Worm (Caenorhabditis elegans) whole organism, L4 larva: ENCODE results near the gene C29F5.1.

Source experiments
- D1046.2 ChIP-seq: fragments of 200-800 bp; sonication (Bioruptor generic); IDR thresholded peaks from 2 replicates; pipeline ENCODE4 v1.3.6; 2022; ENCODE audit warnings: missing genetic modification characterization, missing compliant biosample characterization
- F26F4.8 ChIP-seq: fragments of 200-800 bp; sonication (Bioruptor generic); conservative IDR thresholded peaks from 2 replicates; pipeline ENCODE4 v1.3.6; 2022; ENCODE audit warnings: missing genetic modification characterization, missing compliant biosample characterization
- F49E8.2 ChIP-seq: sonication (generic microtip); optimal IDR thresholded peaks from 2 replicates; lab custom pipeline; 2016; ENCODE audit warnings: missing compliant biosample characterization, mild to moderate bottlenecking, missing genetic modification characterization, borderline replicate concordance
- T20F7.1 ChIP-seq: fragments of 200-800 bp; sonication (Bioruptor generic); optimal IDR thresholded peaks from 2 replicates; lab custom pipeline; 2018; ENCODE audit warnings: mild to moderate bottlenecking, missing genetic modification characterization, missing compliant biosample characterization
- Y105C5A.15 ChIP-seq: fragments of 200-800 bp; sonication (Bioruptor generic); IDR thresholded peaks from 2 replicates; pipeline ENCODE4 v1.3.6; 2022; ENCODE audit warnings: missing genetic modification characterization, missing compliant biosample characterization
- Y5F2A.4 ChIP-seq: fragments of 200-800 bp; sonication (Bioruptor generic); optimal IDR thresholded peaks from 2 replicates; lab custom pipeline; 2018; ENCODE audit warnings: mild to moderate bottlenecking, missing genetic modification characterization, missing compliant biosample characterization
- Y75B8A.6 ChIP-seq: fragments of 200-800 bp; sonication (Bioruptor generic); IDR thresholded peaks from 2 replicates; pipeline ENCODE4 v1.3.6; 2022; ENCODE audit warnings: missing genetic modification reagents, missing genetic modification characterization, missing compliant biosample characterization
- ZK546.5 ChIP-seq, 2 experiments: sonication (generic microtip); optimal IDR thresholded peaks; 2 replicates each; lab custom pipeline; 2017; ENCODE audit warnings: missing biosample characterization in 2 of 2, missing genetic modification characterization in 2 of 2
- aha-1 ChIP-seq: fragments of 150-350 bp; peaks from one replicate; lab custom pipeline; 2014; ENCODE audit warnings: missing biosample characterization, missing genetic modification characterization
- arid-1 ChIP-seq: fragments of 200-800 bp; sonication (Bioruptor generic); conservative IDR thresholded peaks from 2 replicates; pipeline ENCODE4 v1.3.6; 2022; ENCODE audit warnings: missing genetic modification reagents, missing genetic modification characterization, missing compliant biosample characterization
- attf-4 ChIP-seq: sonication (generic microtip); optimal IDR thresholded peaks from 3 replicates; lab custom pipeline; 2017; ENCODE audit warnings: missing biosample characterization, missing genetic modification characterization
- ceh-20 ChIP-seq: fragments of 200-800 bp; sonication (Bioruptor generic); IDR thresholded peaks from 2 replicates; pipeline ENCODE4 v1.3.6; 2022; ENCODE audit warnings: missing genetic modification reagents, missing genetic modification characterization, missing compliant biosample characterization
- ces-1 ChIP-seq: fragments of 150-350 bp; sonication (generic microtip); optimal IDR thresholded peaks from 4 replicates; lab custom pipeline; 2014; ENCODE audit warnings: missing biosample characterization, missing genetic modification reagents, missing genetic modification characterization
- cey-2 ChIP-seq: sonication (generic microtip); optimal IDR thresholded peaks from 3 replicates; lab custom pipeline; 2017; ENCODE audit warnings: missing genetic modification characterization, mild to moderate bottlenecking, missing compliant biosample characterization, antibody characterized with exemption, borderline replicate concordance; ENCODE audit not compliant: insufficient read depth
- daf-16 ChIP-seq, 3 experiments: sonication (generic microtip); optimal IDR thresholded peaks; 2 replicates each; lab custom pipeline; 2016 to 2017; ENCODE audit warnings: missing genetic modification characterization in 3 of 3, missing genetic modification reagents in 3 of 3, mild to moderate bottlenecking in 2 of 3, missing compliant biosample characterization in 2 of 3, missing biosample characterization in 1 of 3, moderate library complexity in 1 of 3
- daf-8 ChIP-seq: fragments of 200-800 bp; sonication (Bioruptor generic); IDR thresholded peaks from 2 replicates; pipeline ENCODE4 v1.3.6; 2022; ENCODE audit warnings: missing genetic modification characterization, missing compliant biosample characterization
- dmd-9 ChIP-seq: fragments of 200-800 bp; sonication (Bioruptor generic); IDR thresholded peaks from 2 replicates; pipeline ENCODE4 v1.3.6; 2022; ENCODE audit warnings: missing genetic modification reagents, missing genetic modification characterization, missing compliant biosample characterization
- dpl-1 ChIP-seq: fragments of 150-350 bp; optimal IDR thresholded peaks from 2 replicates; lab custom pipeline; 2014; ENCODE audit warnings: missing biosample characterization, missing genetic modification reagents, missing genetic modification characterization
- duxl-1 ChIP-seq: sonication (generic microtip); optimal IDR thresholded peaks from 2 replicates; lab custom pipeline; 2016; ENCODE audit warnings: mild to moderate bottlenecking, missing genetic modification characterization, moderate library complexity, missing compliant biosample characterization; ENCODE audit not compliant: poor library complexity
- egl-27 ChIP-seq: sonication (generic microtip); optimal IDR thresholded peaks from 3 replicates; lab custom pipeline; 2017; ENCODE audit warnings: missing biosample characterization, missing genetic modification reagents, missing genetic modification characterization
- fkh-10 ChIP-seq: fragments of 150-350 bp; optimal IDR thresholded peaks from 2 replicates; lab custom pipeline; 2014; ENCODE audit warnings: missing biosample characterization, missing genetic modification reagents, missing genetic modification characterization
- fos-1 ChIP-seq: fragments of 150-350 bp; optimal IDR thresholded peaks from 2 replicates; lab custom pipeline; 2014; ENCODE audit warnings: missing biosample characterization, missing genetic modification characterization
- hmg-1.1 ChIP-seq: fragments of 200-800 bp; sonication (Bioruptor generic); IDR thresholded peaks from 2 replicates; pipeline ENCODE4 v1.3.6; 2022; ENCODE audit warnings: missing genetic modification reagents, missing genetic modification characterization, missing compliant biosample characterization
- lim-7 ChIP-seq: fragments of 200-800 bp; sonication (Bioruptor generic); IDR thresholded peaks from 2 replicates; pipeline ENCODE4 v1.3.6; 2022; ENCODE audit warnings: missing genetic modification characterization, missing compliant biosample characterization
- lin-1 ChIP-seq: fragments of 200-800 bp; sonication (Bioruptor generic); IDR thresholded peaks from 2 replicates; pipeline ENCODE4 v1.3.6; 2022; ENCODE audit warnings: missing genetic modification reagents, missing genetic modification characterization, missing compliant biosample characterization
- lin-13 ChIP-seq: fragments of 150-350 bp; optimal IDR thresholded peaks from 2 replicates; lab custom pipeline; 2014; ENCODE audit warnings: missing biosample characterization, missing genetic modification reagents, missing genetic modification characterization
- lin-29 ChIP-seq: fragments of 200-800 bp; sonication (Bioruptor generic); IDR thresholded peaks from 2 replicates; pipeline ENCODE4 v1.3.6; 2022; ENCODE audit warnings: missing genetic modification reagents, missing genetic modification characterization, missing compliant biosample characterization
- lin-38 ChIP-seq: fragments of 200-800 bp; sonication (Bioruptor generic); IDR thresholded peaks from 2 replicates; pipeline ENCODE4 v1.3.6; 2022; ENCODE audit warnings: missing genetic modification reagents, missing genetic modification characterization, missing compliant biosample characterization
- lin-39 ChIP-seq: fragments of 150-350 bp; optimal IDR thresholded peaks from 2 replicates; lab custom pipeline; 2014; ENCODE audit warnings: missing biosample characterization, missing genetic modification reagents, missing genetic modification characterization
- lir-3 ChIP-seq: sonication (generic microtip); optimal IDR thresholded peaks from 2 replicates; lab custom pipeline; 2016; ENCODE audit warnings: mild to moderate bottlenecking, missing genetic modification characterization, missing compliant biosample characterization
- mdl-1 ChIP-seq, 2 experiments: fragments of 150-350 bp in 1 of 2; sonication (generic microtip) in 1 of 2; optimal IDR thresholded peaks; 2 replicates each; lab custom pipeline; 2014 to 2017; ENCODE audit warnings: missing biosample characterization in 2 of 2, missing genetic modification characterization in 2 of 2
- mes-2 ChIP-seq: sonication (generic microtip); optimal IDR thresholded peaks from 2 replicates; lab custom pipeline; 2016; ENCODE audit warnings: missing genotype, mild to moderate bottlenecking, missing genetic modification characterization, missing compliant biosample characterization; ENCODE audit not compliant: poor library complexity, severe bottlenecking
- nhr-111 ChIP-seq: fragments of 200-800 bp; sonication (Bioruptor generic); optimal IDR thresholded peaks from 2 replicates; lab custom pipeline; 2018; ENCODE audit warnings: mild to moderate bottlenecking, missing genetic modification characterization, missing compliant biosample characterization
- nhr-28 ChIP-seq: fragments of 150-350 bp; optimal IDR thresholded peaks from 2 replicates; lab custom pipeline; 2014; ENCODE audit warnings: missing biosample characterization, missing genetic modification characterization
- nhr-41 ChIP-seq: fragments of 200-800 bp; sonication (Bioruptor generic); IDR thresholded peaks from 2 replicates; pipeline ENCODE4 v1.3.6; 2022; ENCODE audit warnings: missing genetic modification reagents, missing genetic modification characterization, missing compliant biosample characterization
- nhr-48 ChIP-seq: sonication (generic microtip); optimal IDR thresholded peaks from 2 replicates; lab custom pipeline; 2016; ENCODE audit warnings: mild to moderate bottlenecking, missing genetic modification characterization, missing compliant biosample characterization
- pha-4 ChIP-seq, 2 experiments: fragments of 150-350 bp in 1 of 2; fragments of 200-800 bp in 1 of 2; sonication (Bioruptor generic) in 1 of 2; IDR thresholded peaks in 1 of 2; optimal IDR thresholded peaks in 1 of 2; 2 replicates each; pipeline versions ENCODE4 v1.3.6 to Lab custom; 2014 to 2022; ENCODE audit warnings: missing genetic modification characterization in 2 of 2, missing genetic modification reagents in 2 of 2, missing biosample characterization in 1 of 2, missing compliant biosample characterization in 1 of 2
- php-3 ChIP-seq: fragments of 200-800 bp; sonication (Bioruptor generic); IDR thresholded peaks from 2 replicates; pipeline ENCODE4 v1.3.6; 2022; ENCODE audit warnings: missing genetic modification reagents, missing genetic modification characterization, missing compliant biosample characterization
- rbr-2 ChIP-seq: sonication (generic microtip); optimal IDR thresholded peaks from 2 replicates; lab custom pipeline; 2016; ENCODE audit warnings: missing genotype, missing genetic modification characterization, missing compliant biosample characterization
- snpc-4 ChIP-seq: fragments of 150-350 bp; optimal IDR thresholded peaks from 2 replicates; lab custom pipeline; 2014; ENCODE audit warnings: missing biosample characterization, missing genetic modification characterization
- unc-62 ChIP-seq, 3 experiments: fragments of 150-350 bp in 1 of 3; sonication (generic microtip); optimal IDR thresholded peaks in 2 of 3; peaks in 1 of 3; 1 replicate in 1 of 3; 2 replicates in 2 of 3; lab custom pipeline; 2014 to 2017; ENCODE audit warnings: missing biosample characterization in 3 of 3, missing genetic modification characterization in 3 of 3, missing genetic modification reagents in 3 of 3, missing genotype in 1 of 3
- vab-7 ChIP-seq: fragments of 200-800 bp; sonication (Bioruptor generic); IDR thresholded peaks from 2 replicates; pipeline ENCODE4 v1.3.6; 2022; ENCODE audit warnings: missing genetic modification reagents, missing genetic modification characterization, missing compliant biosample characterization
- zfp-2 ChIP-seq: sonication (generic microtip); optimal IDR thresholded peaks from 2 replicates; lab custom pipeline; 2016; ENCODE audit warnings: mild to moderate bottlenecking, missing genetic modification characterization, missing compliant biosample characterization
- zfp-3 ChIP-seq: fragments of 200-800 bp; sonication (Bioruptor generic); conservative IDR thresholded peaks from 2 replicates; pipeline ENCODE4 v1.3.6; 2022; ENCODE audit warnings: missing genetic modification reagents, missing genetic modification characterization, missing compliant biosample characterization
- zip-11 ChIP-seq: fragments of 200-800 bp; sonication (Bioruptor generic); IDR thresholded peaks from 2 replicates; pipeline ENCODE4 v1.3.6; 2022; ENCODE audit warnings: missing genetic modification characterization, missing compliant biosample characterization

Gene C29F5.1

DNA sequence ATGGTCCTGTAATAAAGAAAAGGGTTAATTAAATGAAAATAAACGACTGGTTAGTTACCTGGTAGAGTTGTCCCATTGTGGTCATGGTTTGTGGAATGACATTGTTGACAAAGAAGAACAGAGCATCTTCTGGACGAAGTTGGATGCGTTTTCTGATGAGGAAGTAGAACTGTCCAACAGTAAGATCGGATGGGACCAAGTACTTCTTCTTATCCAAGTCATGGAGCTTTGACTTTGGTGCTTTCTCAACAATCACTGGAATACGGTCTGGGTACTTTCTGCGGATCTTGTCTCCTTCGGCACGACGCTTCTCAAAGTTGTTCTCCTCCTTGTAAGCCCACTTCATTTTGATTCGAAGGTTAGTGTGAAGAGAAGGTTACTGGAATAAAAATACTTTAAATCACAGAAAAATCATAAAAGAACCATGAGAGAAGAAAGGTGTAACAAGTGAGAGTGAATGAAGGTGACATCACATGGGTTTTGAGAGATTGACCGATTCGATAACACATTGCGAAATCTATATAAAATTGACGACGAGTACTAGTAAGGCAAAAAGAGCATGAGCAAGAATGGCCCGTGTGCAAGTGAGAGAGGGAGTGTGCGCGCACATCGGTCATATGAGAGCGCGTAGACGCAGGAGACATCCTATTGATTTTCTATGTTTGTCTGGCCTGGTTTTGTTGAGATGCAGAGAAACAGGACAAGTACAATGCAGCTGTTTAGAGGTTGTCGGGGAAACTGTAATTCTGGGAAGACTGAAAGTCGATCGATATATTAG, 44.2 kb downstream of the C29F5.1 start, which contains the start of gene lgg-1 (continued):
- TF ChIP-seq pha-4 (GFP tag; IDR thresholded peaks at IDR 0.05; lab: Robert Waterston, UW) = peak; percentile 67; the same call in 1 of the 2 replicates
- no peak for TF ChIP-seq pha-4 (tag; optimal IDR thresholded peaks at IDR 0.05; lab: Kevin White, UChicago)
- no peak for TF ChIP-seq fos-1
- no peak for TF ChIP-seq F49E8.2 (tag; lab: Kevin White, UChicago)

DNA sequence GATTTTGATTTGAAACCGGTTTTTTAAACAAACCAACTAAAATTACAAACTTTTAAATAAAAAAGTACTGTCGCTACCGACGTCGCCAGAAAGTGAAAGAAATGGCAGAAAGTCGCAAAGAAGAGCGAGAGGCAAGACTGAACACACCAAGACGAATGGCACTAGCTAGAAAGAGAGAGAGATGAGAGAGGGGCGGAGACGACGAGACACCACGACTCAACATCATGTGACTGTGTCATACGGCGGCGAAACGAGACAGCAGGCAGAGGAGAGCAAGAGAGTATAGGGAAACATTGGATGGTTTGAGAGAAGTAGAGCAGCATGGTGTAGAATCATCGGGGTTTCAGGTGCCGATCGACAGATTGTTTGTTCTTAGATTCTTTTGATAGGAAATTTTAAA, 45.0 kb downstream of the C29F5.1 start:
- TF ChIP-seq T20F7.1 (GFP tag; lab: Kevin White, UChicago) (peak; percentile 51), arid-1 (peak; percentile 34; the same call in 1 of the 2 replicates), mdl-1 (tag; optimal IDR thresholded peaks at IDR 0.05; lab: Kevin White, UChicago) (peak; percentile 71 to 92), cey-2 (tag; lab: Kevin White, UChicago) (peak; percentile 45), nhr-111 (GFP tag; lab: Kevin White, UChicago) (no peak), nhr-28 (tag; lab: Kevin White, UChicago) (peak; percentile 85), lin-38 (GFP tag; lab: Robert Waterston, UW) (peak; percentile 74), aha-1 (tag; lab: Kevin White, UChicago) (peak; percentile 89), rbr-2 (peak; percentile 88), ceh-20 (GFP tag; lab: Robert Waterston, UW) (peak; percentile 83), hmg-1.1 (GFP tag; lab: Robert Waterston, UW) (peak; percentile 92), D1046.2 (GFP tag; lab: Robert Waterston, UW) (no peak), lin-1 (peak; percentile 65; the same call in 1 of the 2 replicates), attf-4 (tag; lab: Kevin White, UChicago) (peak; percentile 32), daf-8 (no peak), lin-29 (GFP tag; lab: Robert Waterston, UW) (no peak), ZK546.5 (tag; optimal IDR thresholded peaks at IDR 0.05; lab: Kevin White, UChicago) (peak in 1 of 2 experiments; percentile 25), php-3 (0 out of 2 replicates have a peak, but pooled peaks have one; percentile 30), lim-7 (GFP tag; lab: Robert Waterston, UW) (no peak), zip-11 (GFP tag; lab: Robert Waterston, UW) (no peak), F26F4.8 (GFP tag; lab: Robert Waterston, UW) (no peak), mes-2 (tag; lab: Kevin White, UChicago) (peak; percentile 86), lin-13 (GFP tag; lab: Kevin White, UChicago) (peak; percentile 85), fkh-10 (GFP tag; lab: Kevin White, UChicago) (no peak), vab-7 (GFP tag; lab: Robert Waterston, UW) (no peak), dmd-9 (no peak), Y105C5A.15 (GFP tag; lab: Robert Waterston, UW) (no peak), egl-27 (tag; lab: Kevin White, UChicago) (no peak), snpc-4 (tag; lab: Kevin White, UChicago) (peak; percentile 36), unc-62 (GFP tag; optimal IDR thresholded peaks at IDR 0.05 in 1 of 2; lab: Kevin White, UChicago) (peak in 1 of 2 experiments; percentile 99), unc-62 (tag; optimal IDR thresholded peaks at IDR 0.05; lab: Kevin White, UChicago) (no peak), lir-3 (tag; lab: Kevin White, UChicago) (no peak), nhr-41 (0 out of 2 replicates have a peak, but pooled peaks have one; percentile 13), dpl-1 (GFP tag; lab: Kevin White, UChicago) (peak; percentile 68), zfp-2 (tag; lab: Kevin White, UChicago) (no peak), Y75B8A.6 (GFP tag; lab: Robert Waterston, UW) (no peak), daf-16 (GFP tag; optimal IDR thresholded peaks at IDR 0.05; lab: Kevin White, UChicago) (peak; percentile 39 to 42), daf-16 (tag; optimal IDR thresholded peaks at IDR 0.05; lab: Kevin White, UChicago) (peak; percentile 88), Y5F2A.4 (GFP tag; lab: Kevin White, UChicago) (no peak), nhr-48 (tag; lab: Kevin White, UChicago) (peak; percentile 79), ces-1 (GFP tag; lab: Kevin White, UChicago) (no peak), zfp-3 (GFP tag; lab: Robert Waterston, UW) (0 out of 2 replicates have a peak, but pooled peaks have one; percentile 33), lin-39 (no peak), duxl-1 (peak; percentile 77)
